Worm (Caenorhabditis elegans): ENCODE results near the gene F17C8.3.

DNA sequence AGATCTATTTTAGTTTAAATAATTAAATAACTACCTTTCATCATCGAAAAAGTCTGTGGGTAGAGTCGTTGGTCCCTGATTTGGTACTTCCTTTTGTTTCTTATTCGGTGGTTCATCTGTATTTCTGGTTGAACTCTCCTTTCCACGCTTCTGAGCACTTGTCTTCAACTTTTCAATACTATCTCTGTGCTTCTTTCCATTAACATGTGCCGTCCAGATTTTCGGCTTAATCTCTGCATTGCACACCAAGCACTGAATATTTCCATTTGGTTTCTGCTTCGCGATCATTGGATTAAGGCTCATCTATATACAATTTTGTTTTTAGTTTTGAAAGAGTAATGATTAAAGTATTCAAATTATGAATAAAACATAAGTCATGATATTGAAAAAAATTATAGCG is 31.8 kb upstream of the F17C8.3 start, which contains the start of gene sel-13:
- TF ChIP-seq nhr-12 (tag; optimal IDR thresholded peaks at IDR 0.05), result no peak
- TF ChIP-seq unc-39 (tag; optimal IDR thresholded peaks at IDR 0.05), result no peak
- TF ChIP-seq aly-2 (tag; optimal IDR thresholded peaks at IDR 0.05), result no peak
- no peak for TF ChIP-seq nhr-237 (tag; optimal IDR thresholded peaks at IDR 0.05)
- no peak for TF ChIP-seq nhr-23 (tag; optimal IDR thresholded peaks at IDR 0.05)
- TF ChIP-seq ama-1 (optimal IDR thresholded peaks at IDR 0.05), result no peak
- no peak for TF ChIP-seq lin-39 (tag; optimal IDR thresholded peaks at IDR 0.05)
- no peak for TF ChIP-seq lin-13 (GFP tag; optimal IDR thresholded peaks at IDR 0.05)
- TF ChIP-seq ztf-11 (tag; optimal IDR thresholded peaks at IDR 0.05), result no peak
- no peak for TF ChIP-seq C34F6.9 (tag; optimal IDR thresholded peaks at IDR 0.05)
